Worm (Caenorhabditis elegans) whole organism, midembryonic: Measurements from ENCODE around the gene vab-3.

ENCODE experiments used
- cog-1 ChIP-seq: sonication (generic microtip); optimal IDR thresholded peaks from 2 replicates; lab custom pipeline; 2016; ENCODE audit warnings: missing genetic modification characterization, missing compliant biosample characterization
- med-1 ChIP-seq: sonication (generic microtip); optimal IDR thresholded peaks from 2 replicates; lab custom pipeline; 2017; ENCODE audit warnings: missing genetic modification characterization, mild to moderate bottlenecking, missing compliant biosample characterization, antibody characterized with exemption, missing genetic modification reagents; ENCODE audit not compliant: insufficient read depth
- tab-1 ChIP-seq: fragments of 200-800 bp; sonication (Bioruptor generic); IDR thresholded peaks from 2 replicates; pipeline ENCODE4 v1.3.6; 2022; ENCODE audit warnings: missing genetic modification characterization, missing compliant biosample characterization

DNA sequence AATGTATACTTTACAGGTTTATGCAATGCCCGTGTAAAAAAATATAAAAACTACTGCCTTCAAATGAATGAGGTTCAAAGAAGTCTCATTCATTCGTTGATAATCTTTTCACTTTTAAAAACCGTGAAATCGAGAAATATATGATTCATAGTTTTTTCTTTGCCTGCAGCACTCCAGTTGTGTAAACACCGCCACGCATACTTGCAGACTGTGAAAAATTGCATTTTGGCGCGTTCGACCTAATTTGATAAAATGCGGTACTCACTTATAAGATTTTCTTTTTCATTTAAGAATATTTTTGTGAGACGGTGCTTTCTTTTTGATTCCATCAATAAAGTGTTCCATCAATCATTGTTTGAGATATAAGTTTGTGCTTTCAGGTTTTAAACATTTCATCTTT, 67.1 kb downstream of the vab-3 start:
- TF ChIP-seq med-1 (GFP tag; lab: Kevin White, UChicago) (no peak), tab-1 (no peak), cog-1 (tag; lab: Kevin White, UChicago) (no peak)
